Fruit fly (Drosophila melanogaster) whole organism, embryonic: ENCODE data around the gene FipoQ.

ENCODE experiments used
- ATbp ChIP-seq: fragments of 200-800 bp; sonication (Bioruptor generic); optimal IDR thresholded peaks from 2 replicates; lab custom pipeline; 2017; ENCODE audit warnings: missing biosample characterization, mild to moderate bottlenecking, missing genetic modification characterization, missing genetic modification reagents
- BtbVII ChIP-seq: fragments of 200-800 bp; sonication (Bioruptor generic); optimal IDR thresholded peaks from 3 replicates; lab custom pipeline; 2017; ENCODE audit warnings: missing biosample characterization, mild to moderate bottlenecking, missing genetic modification characterization
- CG11504 ChIP-seq: fragments of 200-800 bp; sonication (Bioruptor generic); optimal IDR thresholded peaks from 3 replicates; lab custom pipeline; 2019; ENCODE audit warnings: missing biosample characterization, mild to moderate bottlenecking, missing genetic modification characterization, moderate library complexity
- CG12219 ChIP-seq: fragments of 200-800 bp; sonication (Bioruptor generic); optimal IDR thresholded peaks from 3 replicates; lab custom pipeline; 2018; ENCODE audit warnings: missing biosample characterization, mild to moderate bottlenecking, missing genetic modification characterization
- CG12236 ChIP-seq: fragments of 200-800 bp; sonication (Bioruptor generic); optimal IDR thresholded peaks from 2 replicates; lab custom pipeline; 2016; ENCODE audit warnings: missing biosample characterization, missing genetic modification characterization
- CG15073 ChIP-seq: fragments of 200-800 bp; sonication (Bioruptor generic); optimal IDR thresholded peaks from 2 replicates; lab custom pipeline; 2016; ENCODE audit warnings: missing biosample characterization, missing genetic modification characterization
- CG17359 ChIP-seq: fragments of 200-800 bp; sonication (Bioruptor generic); optimal IDR thresholded peaks from 3 replicates; lab custom pipeline; 2018; ENCODE audit warnings: missing biosample characterization, mild to moderate bottlenecking, missing genetic modification characterization, moderate library complexity
- CG1792 ChIP-seq: fragments of 200-800 bp; sonication (Bioruptor generic); optimal IDR thresholded peaks from 2 replicates; lab custom pipeline; 2016; ENCODE audit warnings: missing biosample characterization, missing genetic modification characterization
- CG2120 ChIP-seq: fragments of 200-800 bp; sonication (Bioruptor generic); optimal IDR thresholded peaks from 3 replicates; lab custom pipeline; 2016; ENCODE audit warnings: missing biosample characterization, missing genetic modification characterization
- CG31365 ChIP-seq: fragments of 200-800 bp; sonication (Bioruptor generic); optimal IDR thresholded peaks from 2 replicates; lab custom pipeline; 2018; ENCODE audit warnings: missing biosample characterization, mild to moderate bottlenecking, missing genetic modification characterization
- CG3163 ChIP-seq: fragments of 200-800 bp; sonication (Bioruptor generic); optimal IDR thresholded peaks from 3 replicates; lab custom pipeline; 2016; ENCODE audit warnings: missing biosample characterization, missing genetic modification characterization
- CG3281 ChIP-seq: fragments of 200-800 bp; sonication (Bioruptor generic); optimal IDR thresholded peaks from 3 replicates; lab custom pipeline; 2017; ENCODE audit warnings: missing biosample characterization, mild to moderate bottlenecking, missing genetic modification characterization
- CG34224 ChIP-seq: fragments of 200-800 bp; sonication (Bioruptor generic); IDR thresholded peaks from 3 replicates; pipeline ENCODE4 v1.3.6; 2022; ENCODE audit warnings: missing biosample characterization, missing genetic modification characterization; ENCODE audit not compliant: partially characterized antibody
- CG4617 ChIP-seq: fragments of 200-800 bp; sonication (Bioruptor generic); optimal IDR thresholded peaks from 3 replicates; lab custom pipeline; 2016; ENCODE audit warnings: missing biosample characterization, missing genetic modification characterization, borderline replicate concordance
- CG6683 ChIP-seq: fragments of 200-800 bp; sonication (Bioruptor generic); optimal IDR thresholded peaks from 2 replicates; lab custom pipeline; 2017; ENCODE audit warnings: missing biosample characterization, mild to moderate bottlenecking, missing genetic modification characterization, missing genetic modification reagents
- CG6854 ChIP-seq: fragments of 200-800 bp; sonication (Bioruptor generic); optimal IDR thresholded peaks from 3 replicates; lab custom pipeline; 2017; ENCODE audit warnings: missing biosample characterization, mild to moderate bottlenecking, missing genetic modification characterization
- CG8765 ChIP-seq: fragments of 200-800 bp; sonication (Bioruptor generic); IDR thresholded peaks from 2 replicates; pipeline ENCODE4 v1.3.6; 2022; ENCODE audit warnings: missing biosample characterization, missing genetic modification characterization
- CG8924 ChIP-seq: fragments of 200-800 bp; optimal IDR thresholded peaks from 3 replicates; lab custom pipeline; 2019; ENCODE audit warnings: missing biosample characterization, mild to moderate bottlenecking, missing genetic modification characterization, moderate library complexity
- CG9215 ChIP-seq: fragments of 200-800 bp; sonication (Bioruptor generic); IDR thresholded peaks from 2 replicates; pipeline ENCODE4 v1.3.6; 2022; ENCODE audit warnings: missing biosample characterization, missing genetic modification characterization
- Chrac-16 ChIP-seq: fragments of 200-800 bp; sonication (Bioruptor generic); optimal IDR thresholded peaks from 3 replicates; lab custom pipeline; 2016; ENCODE audit warnings: missing biosample characterization, missing genetic modification characterization
- Dfd ChIP-seq, 2 experiments: fragments of >200 bp; optimal IDR thresholded peaks; 2 replicates each; lab custom pipeline; 2017; ENCODE audit warnings: missing biosample characterization in 2 of 2, missing genetic modification characterization in 2 of 2
- Dll ChIP-seq: fragments of 200-800 bp; sonication (Bioruptor generic); IDR thresholded peaks from 4 replicates; pipeline ENCODE4 v1.3.6; 2022; ENCODE audit warnings: missing biosample characterization, missing genetic modification characterization; ENCODE audit not compliant: partially characterized antibody
- Doc3 ChIP-seq: fragments of 200-800 bp; sonication (Bioruptor generic); IDR thresholded peaks from 3 replicates; pipeline ENCODE4 v1.3.6; 2022; ENCODE audit warnings: missing biosample characterization, missing genetic modification characterization; ENCODE audit not compliant: partially characterized antibody
- Dref ChIP-seq: fragments of 200-800 bp; sonication (Bioruptor generic); IDR thresholded peaks from 2 replicates; pipeline ENCODE4 v1.3.6; 2022; ENCODE audit warnings: missing biosample characterization, missing genetic modification characterization
- HLH54F ChIP-seq: fragments of 200-800 bp; sonication (Bioruptor generic); optimal IDR thresholded peaks from 3 replicates; lab custom pipeline; 2016; ENCODE audit warnings: missing biosample characterization, missing genetic modification characterization
- Hr3 ChIP-seq: fragments of 200-800 bp; sonication (Bioruptor generic); optimal IDR thresholded peaks from 3 replicates; lab custom pipeline; 2016; ENCODE audit warnings: missing biosample characterization, missing genetic modification characterization
- Hr39 ChIP-seq: fragments of >200 bp; optimal IDR thresholded peaks from 2 replicates; lab custom pipeline; 2017
- Med ChIP-seq: fragments of 200-800 bp; sonication (Bioruptor generic); peaks from one replicate; lab custom pipeline; 2016; ENCODE audit warnings: missing biosample characterization, missing genetic modification characterization, mild to moderate bottlenecking, inconsistent platforms, moderate library complexity
- Sry-β ChIP-seq: fragments of 200-800 bp; sonication (Bioruptor generic); optimal IDR thresholded peaks from 2 replicates; lab custom pipeline; 2018; ENCODE audit warnings: missing biosample characterization, mild to moderate bottlenecking, missing genetic modification characterization, moderate library complexity
- Sry-δ ChIP-seq: fragments of 200-800 bp; sonication (Bioruptor generic); optimal IDR thresholded peaks from 2 replicates; lab custom pipeline; 2016; ENCODE audit warnings: missing biosample characterization, missing genetic modification characterization
- Xrp1 ChIP-seq: fragments of 200-800 bp; sonication (Bioruptor generic); IDR thresholded peaks from 2 replicates; pipeline ENCODE4 v1.3.6; 2022; ENCODE audit warnings: missing biosample characterization, missing genetic modification characterization
- YL-1 ChIP-seq: fragments of 200-800 bp; sonication (Bioruptor generic); optimal IDR thresholded peaks from 3 replicates; lab custom pipeline; 2017; ENCODE audit warnings: missing biosample characterization, mild to moderate bottlenecking, missing genetic modification characterization
- ab ChIP-seq: fragments of 200-800 bp; sonication (Bioruptor generic); optimal IDR thresholded peaks from 2 replicates; lab custom pipeline; 2016; ENCODE audit warnings: missing biosample characterization, missing genetic modification characterization
- al ChIP-seq: fragments of 200-800 bp; sonication (Bioruptor generic); IDR thresholded peaks from 2 replicates; pipeline ENCODE4 v1.3.6; 2022; ENCODE audit warnings: missing biosample characterization, missing genetic modification characterization
- ap ChIP-seq: fragments of 200-800 bp; sonication (Bioruptor generic); IDR thresholded peaks from 2 replicates; pipeline ENCODE4 v1.3.6; 2022; ENCODE audit warnings: missing biosample characterization, missing genetic modification characterization
- ara ChIP-seq: fragments of 200-800 bp; sonication (Bioruptor generic); IDR thresholded peaks from 2 replicates; pipeline ENCODE4 v1.3.6; 2022; ENCODE audit warnings: missing biosample characterization, missing genetic modification characterization
- cad ChIP-seq: fragments of >200 bp; optimal IDR thresholded peaks from 2 replicates; lab custom pipeline; 2017; ENCODE audit warnings: missing biosample characterization, missing genetic modification characterization
- cato ChIP-seq: fragments of 200-800 bp; sonication (Bioruptor generic); optimal IDR thresholded peaks from 2 replicates; lab custom pipeline; 2016; ENCODE audit warnings: missing biosample characterization, missing genetic modification characterization, borderline replicate concordance
- corto ChIP-seq: fragments of 200-800 bp; sonication (Bioruptor generic); optimal IDR thresholded peaks from 2 replicates; lab custom pipeline; 2016; ENCODE audit warnings: missing biosample characterization, mild to moderate bottlenecking, missing genetic modification characterization, moderate library complexity
- dmrt11E ChIP-seq: fragments of 200-800 bp; sonication (Bioruptor generic); optimal IDR thresholded peaks from 3 replicates; lab custom pipeline; 2018; ENCODE audit warnings: missing biosample characterization, mild to moderate bottlenecking, missing genetic modification characterization, moderate library complexity
- dysf ChIP-seq: fragments of 200-800 bp; sonication (Bioruptor generic); IDR thresholded peaks from 3 replicates; pipeline ENCODE4 v1.3.6; 2022; ENCODE audit warnings: missing biosample characterization, missing genetic modification characterization
- ems ChIP-seq: fragments of 200-800 bp; sonication (Bioruptor generic); optimal IDR thresholded peaks from 3 replicates; lab custom pipeline; 2016; ENCODE audit warnings: missing biosample characterization, missing genetic modification characterization
- en ChIP-seq: fragments of 200-800 bp; sonication (Bioruptor generic); optimal IDR thresholded peaks from 2 replicates; lab custom pipeline; 2016; ENCODE audit warnings: missing biosample characterization, missing genetic modification characterization
- grn ChIP-seq: fragments of 200-800 bp; sonication (Bioruptor generic); optimal IDR thresholded peaks from 3 replicates; lab custom pipeline; 2017; ENCODE audit warnings: missing biosample characterization, missing genetic modification characterization
- lilli ChIP-seq: fragments of 200-800 bp; sonication (Bioruptor generic); optimal IDR thresholded peaks from 3 replicates; lab custom pipeline; 2016; ENCODE audit warnings: missing biosample characterization, missing genetic modification characterization
- lola ChIP-seq, 3 experiments: fragments of >200 bp in 2 of 3; fragments of 200-800 bp in 1 of 3; sonication (Bioruptor generic) in 1 of 3; optimal IDR thresholded peaks; 2 replicates each; lab custom pipeline; 2017 to 2019; ENCODE audit warnings: missing biosample characterization in 3 of 3, missing genetic modification characterization in 3 of 3, mild to moderate bottlenecking in 1 of 3, moderate library complexity in 1 of 3
- org-1 ChIP-seq: fragments of 200-800 bp; sonication (Bioruptor generic); optimal IDR thresholded peaks from 2 replicates; lab custom pipeline; 2017; ENCODE audit warnings: missing biosample characterization, missing genetic modification characterization
- pb ChIP-seq: fragments of 200-800 bp; sonication (Bioruptor generic); optimal IDR thresholded peaks from 3 replicates; lab custom pipeline; 2016; ENCODE audit warnings: missing biosample characterization, missing genetic modification characterization
- psq ChIP-seq: fragments of 200-800 bp; sonication (Bioruptor generic); optimal IDR thresholded peaks from 2 replicates; lab custom pipeline; 2017; ENCODE audit warnings: missing biosample characterization, missing genetic modification characterization
- vvl ChIP-seq: fragments of 200-800 bp; sonication (Bioruptor generic); IDR thresholded peaks from 2 replicates; pipeline ENCODE4 v1.3.6; 2022; ENCODE audit warnings: missing biosample characterization, missing genetic modification characterization
- zfh1 ChIP-seq: fragments of 200-800 bp; sonication (Bioruptor generic); IDR thresholded peaks from 3 replicates; pipeline ENCODE4 v1.3.6; 2022; ENCODE audit warnings: missing biosample characterization, missing genetic modification characterization

The FipoQ gene

dm6 chr3R:29522164-29522563, 27.6 kb downstream of the FipoQ start (continued):
- TF ChIP-seq CG6683 (no peak), Chrac-16 (peak; percentile 64), CG3163 (GFP tag; lab: Kevin White, UChicago) (no peak), Hr3 (GFP tag; lab: Kevin White, UChicago) (peak; percentile 29), CG34224 (no peak), Sry-δ (GFP tag; lab: Kevin White, UChicago) (no peak), zfh1 (GFP tag; lab: Robert Waterston, UW) (peak; percentile 75), ap (GFP tag; lab: Robert Waterston, UW) (0 out of 2 replicates have a peak, but pooled peaks have one; percentile 31), ems (peak; percentile 28), CG3281 (no peak), psq (no peak), lola (GFP tag; optimal IDR thresholded peaks at IDR 0.05; lab: Kevin White, UChicago) (peak in 1 of 3 experiments; percentile 80), al (no peak), Dll (GFP tag; lab: Robert Waterston, UW) (no peak), HLH54F (GFP tag; lab: Kevin White, UChicago) (no peak), Xrp1 (GFP tag; lab: Robert Waterston, UW) (peak; percentile 82), CG8924 (tag; lab: Kevin White, UChicago) (peak; percentile 59), dmrt11E (tag; lab: Kevin White, UChicago) (peak; percentile 88), CG31365 (tag; lab: Kevin White, UChicago) (no peak), org-1 (no peak), CG1792 (GFP tag; lab: Kevin White, UChicago) (no peak), lilli (GFP tag; lab: Kevin White, UChicago) (peak; percentile 15), cad (GFP tag; lab: Kevin White, UChicago) (no peak), CG6854 (GFP tag; lab: Kevin White, UChicago) (no peak), CG4617 (GFP tag; lab: Kevin White, UChicago) (no peak), ATbp (GFP tag; lab: Kevin White, UChicago) (peak; percentile 4), Sry-β (GFP tag; lab: Kevin White, UChicago) (no peak), Doc3 (no peak), corto (GFP tag; lab: Kevin White, UChicago) (no peak), Dref (GFP tag; lab: Robert Waterston, UW) (no peak), YL-1 (GFP tag; lab: Kevin White, UChicago) (no peak), CG8765 (peak; percentile 60; the same call in 1 of the 2 replicates), pb (GFP tag; lab: Kevin White, UChicago) (no peak), en (GFP tag; lab: Kevin White, UChicago) (no peak), cato (GFP tag; lab: Kevin White, UChicago) (no peak), BtbVII (no peak), CG9215 (no peak), Med (GFP tag; lab: Kevin White, UChicago) (peak; percentile 86), ab (GFP tag; lab: Kevin White, UChicago) (no peak), Dfd (GFP tag; optimal IDR thresholded peaks at IDR 0.05; lab: Kevin White, UChicago) (no peak), CG17359 (tag; lab: Kevin White, UChicago) (peak; percentile 50), CG12219 (GFP tag; lab: Kevin White, UChicago) (peak; percentile 26), Hr39 (lab: Kevin White, UChicago) (no peak), CG2120 (GFP tag; lab: Kevin White, UChicago) (no peak), ara (GFP tag; lab: Robert Waterston, UW) (peak; percentile 78), dysf (GFP tag; lab: Robert Waterston, UW) (no peak), grn (no peak), CG12236 (GFP tag; lab: Kevin White, UChicago) (no peak), vvl (GFP tag; lab: Robert Waterston, UW) (peak; percentile 80), CG11504 (peak; percentile 64), CG15073 (no peak)
